Fruit fly (Drosophila melanogaster): ENCODE results near the gene Nca.

Gene Nca

DNA sequence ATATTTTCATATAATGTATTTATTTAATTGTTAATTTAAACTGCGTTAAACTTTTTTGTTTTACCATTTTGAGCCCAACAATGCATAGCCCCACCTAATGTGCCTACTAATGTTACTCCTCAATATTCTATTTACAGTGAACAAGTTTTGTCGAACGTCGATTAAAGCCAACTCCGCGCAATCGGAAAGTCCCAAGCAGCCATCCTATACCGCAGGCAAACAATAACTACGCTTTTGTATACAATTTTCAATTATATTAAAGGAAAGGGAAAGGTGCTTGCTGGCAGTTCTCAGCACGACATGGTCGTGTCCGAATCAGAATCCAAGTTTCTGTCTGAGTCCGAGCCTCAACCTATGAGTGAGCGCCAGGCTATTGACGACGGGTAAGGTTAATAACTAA, 10.3 kb upstream of the Nca start, which contains the start of gene CG17732:
Gene CG17732 (plus strand): TSS at position 301 of the 400 bp plus-strand sequence.
- no peak for TF ChIP-seq h (optimal IDR thresholded peaks at IDR 0.05)
- TF ChIP-seq psq (optimal IDR thresholded peaks at IDR 0.05): no peak
- no peak for TF ChIP-seq Sin3A (optimal IDR thresholded peaks at IDR 0.05)
- no peak for TF ChIP-seq insv (optimal IDR thresholded peaks at IDR 0.05)
- no peak for TF ChIP-seq ttk (optimal IDR thresholded peaks at IDR 0.05)
- no peak for TF ChIP-seq Myc (optimal IDR thresholded peaks at IDR 0.05)

DNA sequence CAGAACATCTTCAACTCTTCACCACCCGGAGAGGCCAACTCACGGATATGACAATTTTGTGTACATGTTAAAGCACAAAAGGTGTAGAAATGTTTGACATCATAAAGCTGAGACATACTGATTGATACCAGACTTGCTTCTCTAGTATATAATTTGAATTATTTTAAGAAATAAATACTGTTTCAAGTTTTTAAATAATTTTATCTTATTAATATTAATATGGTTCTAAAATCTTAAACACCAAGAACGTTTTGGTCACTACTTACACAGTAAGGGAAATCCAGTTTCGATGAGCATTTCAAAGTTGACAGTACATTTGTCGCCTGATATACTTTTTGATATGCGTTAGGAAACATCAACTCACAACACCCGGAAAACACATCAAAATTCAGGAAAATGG, 5.9 kb upstream of the Nca start, which contains the start of the genes hale and schuy:
Gene hale (minus strand): TSS at position 101 of the 400 bp plus-strand sequence.
Gene schuy (plus strand): TSS at position 326 of the 400 bp plus-strand sequence.
- TF ChIP-seq ttk (optimal IDR thresholded peaks at IDR 0.05) (no peak), Myc (optimal IDR thresholded peaks at IDR 0.05) (no peak), Sin3A (optimal IDR thresholded peaks at IDR 0.05) (no peak), insv (optimal IDR thresholded peaks at IDR 0.05) (no peak), psq (optimal IDR thresholded peaks at IDR 0.05) (no peak), h (optimal IDR thresholded peaks at IDR 0.05) (no peak)

DNA sequence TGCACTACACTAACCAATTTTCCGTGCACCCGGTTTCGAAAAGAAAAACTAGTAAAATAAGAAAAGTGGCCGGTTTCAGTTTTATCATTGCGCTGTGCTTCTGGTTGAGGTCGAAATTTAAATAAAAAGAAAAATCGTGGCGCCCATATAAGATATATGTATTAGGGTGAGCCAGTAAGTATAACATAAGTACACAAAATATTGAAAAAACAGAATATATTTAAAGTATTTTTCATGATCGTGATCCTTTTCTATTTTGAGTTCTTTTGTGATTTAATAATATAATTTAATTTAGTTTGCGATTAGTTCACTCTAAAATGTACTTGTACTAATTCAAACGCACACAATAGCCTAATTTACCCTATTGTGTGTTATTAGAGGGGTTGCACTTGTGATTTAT, 2.8 kb upstream of the Nca start, which contains the start of gene Csas:
Gene Csas (minus strand): TSS at position 101 of the 400 bp plus-strand sequence.
- TF ChIP-seq psq (optimal IDR thresholded peaks at IDR 0.05): no peak
- TF ChIP-seq h (optimal IDR thresholded peaks at IDR 0.05): no peak

DNA sequence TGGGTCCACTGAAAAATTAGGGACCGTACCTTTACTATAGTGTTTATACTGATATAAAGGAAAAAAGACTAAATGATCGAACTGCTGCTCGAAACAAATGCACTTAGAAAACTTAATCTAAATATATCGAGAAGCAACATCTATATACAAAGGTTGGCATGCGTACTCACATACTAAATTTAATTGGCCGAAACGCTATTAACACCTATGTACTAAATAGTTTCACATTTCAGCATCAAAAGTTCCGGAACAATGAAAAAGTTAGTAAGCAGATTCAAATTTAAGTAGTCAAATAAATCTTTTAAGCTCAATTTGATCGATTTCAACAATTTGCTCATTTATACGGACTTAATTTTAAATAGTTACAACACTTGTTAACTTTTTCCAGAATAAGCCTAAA, 567 bp upstream of the Nca start, which contains the start of gene fln:
Gene fln (minus strand): TSS at position 101 of the 400 bp plus-strand sequence.
- TF ChIP-seq Myc (optimal IDR thresholded peaks at IDR 0.05): no peak
- TF ChIP-seq psq (optimal IDR thresholded peaks at IDR 0.05): no peak
- no peak for TF ChIP-seq ttk (optimal IDR thresholded peaks at IDR 0.05)
- no peak for TF ChIP-seq Sin3A (optimal IDR thresholded peaks at IDR 0.05)
- TF ChIP-seq insv (optimal IDR thresholded peaks at IDR 0.05): no peak
- TF ChIP-seq h (optimal IDR thresholded peaks at IDR 0.05): no peak

DNA sequence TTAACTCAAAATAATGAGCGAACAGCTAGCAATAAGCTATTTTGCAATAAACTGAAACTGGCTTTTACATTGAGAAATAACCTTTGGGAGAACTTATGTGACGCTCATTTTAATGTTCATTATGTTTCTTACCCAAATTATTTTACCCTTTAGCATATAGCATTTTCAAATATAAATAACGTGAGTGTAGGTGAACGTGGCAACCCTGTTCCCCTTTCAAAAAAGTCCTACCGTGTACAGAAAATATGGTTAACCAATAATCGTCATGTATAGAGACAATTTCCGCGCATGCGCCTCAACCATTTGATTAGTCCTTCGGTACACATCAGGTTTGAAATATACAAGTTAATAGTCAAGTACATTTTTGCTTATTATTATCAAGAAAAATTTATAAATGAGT, 2.3 kb downstream of the Nca start:
- no peak for TF ChIP-seq insv (optimal IDR thresholded peaks at IDR 0.05)
- TF ChIP-seq h (optimal IDR thresholded peaks at IDR 0.05): no peak
- TF ChIP-seq psq (optimal IDR thresholded peaks at IDR 0.05): no peak
- TF ChIP-seq Sin3A (optimal IDR thresholded peaks at IDR 0.05): no peak
- no peak for TF ChIP-seq ttk (optimal IDR thresholded peaks at IDR 0.05)
- no peak for TF ChIP-seq Myc (optimal IDR thresholded peaks at IDR 0.05)

DNA sequence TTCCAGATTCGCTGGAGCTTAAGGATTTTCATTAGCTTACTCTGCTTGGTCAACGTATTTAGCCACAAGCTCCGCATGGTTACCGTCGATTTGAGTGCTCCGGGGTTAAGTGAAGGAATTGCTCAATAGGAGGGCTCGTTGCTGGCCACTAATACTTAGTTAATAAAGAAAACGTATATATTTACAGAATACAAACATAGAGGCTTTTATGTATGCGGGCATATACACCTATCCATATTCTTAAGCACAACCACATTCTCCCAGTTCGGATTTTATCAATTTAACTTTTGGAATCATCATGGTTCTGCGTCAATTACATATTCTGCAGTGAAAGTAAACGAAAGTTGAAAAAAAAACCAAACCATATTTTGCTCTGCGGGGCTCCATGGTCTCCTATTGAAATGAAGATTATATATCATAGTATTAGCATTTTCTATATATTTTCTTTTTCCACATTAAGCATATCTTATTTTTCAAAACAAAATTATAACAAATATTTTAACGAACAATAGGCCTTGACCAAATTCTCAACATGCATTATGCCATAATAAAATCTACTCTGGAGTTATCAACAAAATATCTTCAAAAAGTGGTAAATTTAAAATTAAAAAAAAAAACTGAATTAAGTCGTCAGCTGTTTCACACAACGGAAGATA, 8.5 kb downstream of the Nca start, which contains the start of the genes Tom20 and Gabat:
Gene Tom20 (plus strand): TSS at position 564 of the 656 bp plus-strand sequence.
Gene Gabat (minus strand): TSS at position 606 of the 656 bp plus-strand sequence.
- TF ChIP-seq Sin3A (optimal IDR thresholded peaks at IDR 0.05) (no peak), Myc (optimal IDR thresholded peaks at IDR 0.05) (no peak), insv (optimal IDR thresholded peaks at IDR 0.05) (no peak), psq (optimal IDR thresholded peaks at IDR 0.05) (no peak), h (optimal IDR thresholded peaks at IDR 0.05) (no peak), ttk (optimal IDR thresholded peaks at IDR 0.05) (no peak)

DNA sequence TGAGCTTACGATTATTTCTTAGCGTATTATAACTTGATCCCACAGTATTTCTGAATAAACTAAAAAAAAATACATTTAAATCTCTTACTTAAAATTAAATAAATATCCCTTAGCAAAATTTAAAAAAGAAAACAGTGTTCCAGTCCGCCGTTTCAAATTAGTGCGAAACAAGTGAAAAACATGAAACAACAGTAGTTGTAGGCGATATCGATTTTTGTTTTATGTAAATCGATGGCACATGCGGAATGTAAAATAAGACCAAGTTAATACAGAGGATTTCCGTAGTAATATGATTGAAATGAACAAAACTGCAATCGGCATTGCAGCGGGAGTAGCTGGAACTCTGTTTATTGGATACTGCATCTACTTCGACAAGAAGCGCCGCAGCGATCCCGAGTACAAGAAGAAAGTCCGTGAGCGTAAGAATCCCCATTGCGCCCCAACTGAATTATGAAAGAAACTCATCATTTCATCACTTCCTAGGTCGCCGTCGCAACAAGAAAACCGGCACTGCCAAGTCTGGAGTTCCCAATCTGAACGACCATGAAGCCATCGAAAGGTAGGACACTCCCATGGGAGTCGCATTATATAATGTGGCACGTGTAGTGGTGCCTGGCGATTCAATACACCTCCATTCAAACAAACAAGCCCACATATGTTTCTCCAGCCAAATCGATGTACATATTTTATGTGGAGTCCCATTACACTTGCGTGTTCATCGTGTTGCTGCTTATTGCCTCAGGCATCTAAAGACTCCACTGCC, 9.4 kb downstream of the Nca start:
- TF ChIP-seq h (optimal IDR thresholded peaks at IDR 0.05) (no peak), ttk (optimal IDR thresholded peaks at IDR 0.05) (no peak), insv (optimal IDR thresholded peaks at IDR 0.05) (no peak), Myc (optimal IDR thresholded peaks at IDR 0.05) (no peak), Sin3A (optimal IDR thresholded peaks at IDR 0.05) (no peak)

DNA sequence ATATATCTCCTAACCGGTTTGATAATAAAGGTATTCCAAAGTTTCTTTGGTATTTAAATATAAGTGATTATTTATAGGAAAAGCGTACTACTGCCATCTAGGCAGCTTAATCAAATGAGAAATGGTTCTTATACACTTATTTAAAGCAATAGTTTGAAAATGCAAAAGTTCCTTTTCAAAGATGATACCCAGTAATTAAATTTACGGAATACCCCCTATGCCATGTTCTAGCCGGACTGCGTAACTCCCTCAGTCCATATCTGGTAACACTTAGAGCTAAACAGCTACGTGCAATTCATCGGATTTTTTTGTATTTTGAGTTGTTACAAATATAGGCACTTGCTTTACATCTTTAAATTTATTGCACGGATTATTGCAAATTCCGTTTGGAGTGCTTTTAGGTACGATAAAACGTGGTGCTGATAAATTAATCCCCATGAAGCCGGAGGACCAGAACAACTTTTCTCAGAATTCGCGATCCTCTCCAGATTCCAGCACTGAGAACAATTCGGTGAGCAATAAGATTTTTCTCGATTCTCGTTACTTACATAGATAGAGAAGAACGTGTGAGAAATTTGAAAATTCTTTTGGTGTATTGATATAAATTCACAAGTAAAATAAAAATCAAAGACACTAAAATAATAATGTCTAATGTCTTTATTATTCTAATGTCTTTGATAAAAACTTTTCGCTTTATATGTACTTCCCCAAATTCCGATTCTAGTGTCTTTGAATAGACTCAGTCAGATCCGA, 11.0 kb downstream of the Nca start, which contains the start of gene CG7668:
Gene CG7668 (plus strand): TSS at position 255 of the 753 bp plus-strand sequence.
- TF ChIP-seq h (optimal IDR thresholded peaks at IDR 0.05) (no peak), psq (optimal IDR thresholded peaks at IDR 0.05) (no peak), insv (optimal IDR thresholded peaks at IDR 0.05) (no peak), ttk (optimal IDR thresholded peaks at IDR 0.05) (no peak), Myc (optimal IDR thresholded peaks at IDR 0.05) (no peak), Sin3A (optimal IDR thresholded peaks at IDR 0.05) (no peak)

DNA sequence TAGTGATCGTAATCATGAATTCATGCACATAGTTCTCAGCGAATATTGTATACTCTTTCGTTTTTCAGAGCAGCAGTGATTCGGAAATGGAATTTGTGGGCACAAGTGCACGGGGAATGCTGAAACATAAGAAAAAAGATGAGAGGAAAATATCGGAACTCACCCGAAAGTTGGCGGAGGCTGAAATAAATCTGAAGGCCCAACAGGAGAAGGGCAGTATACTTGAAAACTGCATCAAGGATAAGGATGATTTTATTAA, 11.5 kb downstream of the Nca start:
- no peak for TF ChIP-seq insv (optimal IDR thresholded peaks at IDR 0.05)
- TF ChIP-seq ttk (optimal IDR thresholded peaks at IDR 0.05): no peak

DNA sequence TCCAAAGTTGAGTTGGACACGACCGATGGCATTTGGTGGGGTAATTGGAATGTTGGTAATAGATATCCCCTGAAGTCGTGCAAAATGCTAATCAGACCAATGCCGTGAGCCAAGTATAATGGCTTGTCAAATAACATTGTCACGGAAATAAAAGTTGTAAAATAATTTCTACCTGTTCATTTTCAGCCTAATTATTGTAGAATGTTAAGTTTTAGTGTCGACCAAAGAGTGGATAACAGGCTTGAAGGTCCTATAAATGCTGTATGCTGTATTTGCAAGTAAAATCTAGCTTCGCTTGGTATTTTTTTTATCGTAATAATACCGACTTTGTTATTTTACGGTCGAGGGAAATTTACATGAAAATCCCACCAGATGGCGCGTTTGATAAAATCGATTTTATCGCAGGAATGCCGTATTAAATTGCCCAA, 12.8 kb downstream of the Nca start:
- no peak for TF ChIP-seq insv (optimal IDR thresholded peaks at IDR 0.05)

DNA sequence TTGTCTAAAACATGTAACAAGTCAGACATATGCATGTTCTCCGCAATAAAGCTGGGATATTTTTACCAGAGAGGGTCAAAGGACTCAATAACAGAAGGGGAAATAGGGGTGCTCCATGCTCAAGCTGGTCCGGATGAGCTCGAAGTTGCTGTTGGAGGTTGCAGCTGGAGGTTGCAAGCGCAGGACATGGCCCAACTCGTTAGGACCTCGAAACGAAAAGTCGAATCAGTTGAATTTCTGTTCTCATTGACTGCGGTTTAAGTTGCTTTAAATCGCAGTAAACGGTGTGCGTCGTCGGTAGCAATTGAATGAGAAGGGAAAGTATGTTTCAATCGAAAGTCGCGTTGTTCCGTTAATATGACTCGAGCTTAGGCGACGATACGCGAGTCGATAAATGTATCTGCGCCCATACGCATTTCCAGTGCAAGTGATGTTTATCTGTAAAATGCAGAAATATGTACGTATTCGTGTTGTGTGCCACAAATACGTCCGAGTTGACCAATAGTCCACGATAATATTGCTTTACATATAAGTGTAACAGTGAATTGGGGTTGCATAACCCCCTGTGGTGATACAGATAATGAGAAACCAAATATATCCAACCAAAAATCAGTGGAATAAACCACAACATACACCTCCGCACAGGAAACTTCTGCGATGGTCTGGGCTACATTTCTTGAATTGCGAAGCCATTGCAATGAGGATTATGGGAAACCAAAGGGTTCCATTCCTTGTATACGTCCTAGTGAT, 13.5 kb downstream of the Nca start, which contains the start of gene kug:
Gene kug (plus strand): TSS at position 269 of the 750 bp plus-strand sequence.
- no peak for TF ChIP-seq Sin3A (optimal IDR thresholded peaks at IDR 0.05)
- no peak for TF ChIP-seq h (optimal IDR thresholded peaks at IDR 0.05)
- no peak for TF ChIP-seq insv (optimal IDR thresholded peaks at IDR 0.05)
- no peak for TF ChIP-seq psq (optimal IDR thresholded peaks at IDR 0.05)
- no peak for TF ChIP-seq Myc (optimal IDR thresholded peaks at IDR 0.05)
- TF ChIP-seq ttk (optimal IDR thresholded peaks at IDR 0.05): no peak

Measured in Kc167 (cell line).